Worm (Caenorhabditis elegans): ENCODE data around the gene gnrr-4.

DNA sequence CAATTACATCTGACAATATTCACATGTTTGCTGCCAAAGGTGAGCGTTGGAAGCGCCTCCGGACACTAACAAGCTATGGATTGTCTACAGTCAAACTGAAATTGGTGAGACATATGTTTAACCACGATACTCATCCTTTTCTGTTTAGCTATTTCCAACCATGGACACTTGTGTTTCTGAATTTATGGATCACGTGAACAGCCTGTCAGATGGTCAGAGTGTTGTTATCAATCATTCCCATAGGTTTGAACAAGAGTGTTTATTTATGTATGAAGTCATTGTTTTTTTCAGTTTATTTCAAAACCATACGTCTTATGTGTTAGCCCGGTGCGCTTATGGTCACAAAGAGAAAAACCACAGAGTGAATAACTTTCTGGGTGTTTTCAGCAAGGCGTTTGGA lies 27.7 kb downstream of the gnrr-4 start:
- TF ChIP-seq fkh-10 (GFP tag; optimal IDR thresholded peaks at IDR 0.05), result no peak
- no peak for TF ChIP-seq mep-1 (tag; optimal IDR thresholded peaks at IDR 0.05)

Data from whole organism, L1 larva.